Fruit fly (Drosophila melanogaster) whole organism, embryonic: ENCODE results near the gene RpS28a.

Experiments
- B-H1 ChIP-seq: fragments of 200-800 bp; sonication (Bioruptor generic); IDR thresholded peaks from 3 replicates; pipeline ENCODE4 v1.3.6; 2022; ENCODE audit warnings: missing biosample characterization, missing genetic modification characterization
- BtbVII ChIP-seq: fragments of 200-800 bp; sonication (Bioruptor generic); optimal IDR thresholded peaks from 3 replicates; lab custom pipeline; 2017; ENCODE audit warnings: missing biosample characterization, mild to moderate bottlenecking, missing genetic modification characterization
- CG10462 ChIP-seq: fragments of 200-800 bp; sonication (Bioruptor generic); optimal IDR thresholded peaks from 2 replicates; lab custom pipeline; 2016; ENCODE audit warnings: missing biosample characterization, missing genetic modification characterization
- CG11093 ChIP-seq: fragments of 200-800 bp; sonication (Bioruptor generic); IDR thresholded peaks from 3 replicates; pipeline ENCODE4 v1.3.6; 2022; ENCODE audit warnings: missing biosample characterization, missing genetic modification characterization
- CG13894 ChIP-seq: fragments of 200-800 bp; sonication (Bioruptor generic); optimal IDR thresholded peaks from 3 replicates; lab custom pipeline; 2018; ENCODE audit warnings: missing biosample characterization, mild to moderate bottlenecking, missing genetic modification characterization, moderate library complexity
- CG1603 ChIP-seq: fragments of 200-800 bp; sonication (Bioruptor generic); optimal IDR thresholded peaks from 2 replicates; lab custom pipeline; 2019; ENCODE audit warnings: missing biosample characterization, mild to moderate bottlenecking, missing genetic modification characterization, moderate library complexity
- CG17829 ChIP-seq: fragments of 200-800 bp; optimal IDR thresholded peaks from 2 replicates; lab custom pipeline; 2019; ENCODE audit warnings: missing biosample characterization, mild to moderate bottlenecking, missing genetic modification characterization, moderate library complexity
- CG2678 ChIP-seq: fragments of 200-800 bp; sonication (Bioruptor generic); optimal IDR thresholded peaks from 3 replicates; lab custom pipeline; 2019; ENCODE audit warnings: missing biosample characterization, mild to moderate bottlenecking, missing genetic modification characterization, moderate library complexity
- CG3281 ChIP-seq: fragments of 200-800 bp; sonication (Bioruptor generic); optimal IDR thresholded peaks from 3 replicates; lab custom pipeline; 2017; ENCODE audit warnings: missing biosample characterization, mild to moderate bottlenecking, missing genetic modification characterization
- CG3847 ChIP-seq: fragments of 200-800 bp; sonication (Bioruptor generic); IDR thresholded peaks from 2 replicates; pipeline ENCODE4 v1.3.6; 2022; ENCODE audit warnings: missing biosample characterization, missing genetic modification characterization
- CG43689 ChIP-seq: fragments of 200-800 bp; sonication (Bioruptor generic); IDR thresholded peaks from 2 replicates; pipeline ENCODE4 v1.3.6; 2022; ENCODE audit warnings: missing biosample characterization, missing genetic modification characterization
- CG4424 ChIP-seq: fragments of 200-800 bp; sonication (Bioruptor generic); optimal IDR thresholded peaks from 3 replicates; lab custom pipeline; 2016; ENCODE audit warnings: missing biosample characterization, missing genetic modification characterization
- CG5180 ChIP-seq: fragments of 200-800 bp; sonication (Bioruptor generic); optimal IDR thresholded peaks from 3 replicates; lab custom pipeline; 2017; ENCODE audit warnings: missing biosample characterization, missing genetic modification characterization, mild to moderate bottlenecking, moderate library complexity, missing genetic modification reagents
- CG6854 ChIP-seq: fragments of 200-800 bp; sonication (Bioruptor generic); optimal IDR thresholded peaks from 3 replicates; lab custom pipeline; 2017; ENCODE audit warnings: missing biosample characterization, mild to moderate bottlenecking, missing genetic modification characterization
- CG8281 ChIP-seq: fragments of 200-800 bp; sonication (Bioruptor generic); optimal IDR thresholded peaks from 2 replicates; lab custom pipeline; 2018; ENCODE audit warnings: missing biosample characterization, mild to moderate bottlenecking, missing genetic modification characterization, moderate library complexity
- CG8359 ChIP-seq: fragments of 200-800 bp; sonication (Bioruptor generic); optimal IDR thresholded peaks from 2 replicates; lab custom pipeline; 2017; ENCODE audit warnings: missing biosample characterization, mild to moderate bottlenecking, missing genetic modification characterization, borderline replicate concordance
- CG8478 ChIP-seq: fragments of >200 bp; optimal IDR thresholded peaks from 2 replicates; lab custom pipeline; 2018
- CG8765 ChIP-seq: fragments of 200-800 bp; sonication (Bioruptor generic); IDR thresholded peaks from 2 replicates; pipeline ENCODE4 v1.3.6; 2022; ENCODE audit warnings: missing biosample characterization, missing genetic modification characterization
- CG9876 ChIP-seq: fragments of 200-800 bp; sonication (Bioruptor generic); optimal IDR thresholded peaks from 2 replicates; lab custom pipeline; 2016; ENCODE audit warnings: missing biosample characterization, missing genetic modification characterization
- CkIIα-i1 ChIP-seq: fragments of 200-800 bp; sonication (Bioruptor generic); IDR thresholded peaks from 2 replicates; pipeline ENCODE4 v1.3.6; 2022; ENCODE audit warnings: missing biosample characterization, missing genetic modification characterization
- Dbx ChIP-seq: fragments of 200-800 bp; sonication (Bioruptor generic); IDR thresholded peaks from 3 replicates; pipeline ENCODE4 v1.3.6; 2022; ENCODE audit warnings: missing biosample characterization, missing genetic modification characterization
- Dek ChIP-seq: fragments of 200-800 bp; sonication (Bioruptor generic); optimal IDR thresholded peaks from 3 replicates; lab custom pipeline; 2019; ENCODE audit warnings: missing biosample characterization, mild to moderate bottlenecking, missing genetic modification characterization, moderate library complexity
- Dll ChIP-seq: fragments of 200-800 bp; sonication (Bioruptor generic); IDR thresholded peaks from 4 replicates; pipeline ENCODE4 v1.3.6; 2022; ENCODE audit warnings: missing biosample characterization, missing genetic modification characterization; ENCODE audit not compliant: partially characterized antibody
- Dref ChIP-seq: fragments of 200-800 bp; sonication (Bioruptor generic); IDR thresholded peaks from 2 replicates; pipeline ENCODE4 v1.3.6; 2022; ENCODE audit warnings: missing biosample characterization, missing genetic modification characterization
- HLHmδ ChIP-seq: fragments of 200-800 bp; sonication (Bioruptor generic); optimal IDR thresholded peaks from 2 replicates; lab custom pipeline; 2018; ENCODE audit warnings: missing biosample characterization, mild to moderate bottlenecking, missing genetic modification characterization, moderate library complexity
- Hsf ChIP-seq: fragments of 200-800 bp; sonication (Bioruptor generic); optimal IDR thresholded peaks from 3 replicates; lab custom pipeline; 2016; ENCODE audit warnings: missing biosample characterization, missing genetic modification characterization
- Mad ChIP-seq: fragments of 200-800 bp; sonication (Bioruptor generic); optimal IDR thresholded peaks from 2 replicates; lab custom pipeline; 2016; ENCODE audit warnings: missing biosample characterization, missing genetic modification characterization
- NC2β ChIP-seq: fragments of 200-800 bp; sonication (Bioruptor generic); optimal IDR thresholded peaks from 2 replicates; lab custom pipeline; 2016; ENCODE audit warnings: missing biosample characterization, missing genetic modification characterization
- Opbp ChIP-seq: fragments of 200-800 bp; sonication (Bioruptor generic); IDR thresholded peaks from 3 replicates; pipeline ENCODE4 v1.3.6; 2022; ENCODE audit warnings: missing biosample characterization, missing genetic modification characterization; ENCODE audit not compliant: partially characterized antibody
- Sin3A ChIP-seq: fragments of >200 bp; optimal IDR thresholded peaks from 2 replicates; lab custom pipeline; 2018
- ara ChIP-seq: fragments of 200-800 bp; sonication (Bioruptor generic); IDR thresholded peaks from 2 replicates; pipeline ENCODE4 v1.3.6; 2022; ENCODE audit warnings: missing biosample characterization, missing genetic modification characterization
- bab2 ChIP-seq: fragments of 200-800 bp; sonication (Bioruptor generic); optimal IDR thresholded peaks from 2 replicates; lab custom pipeline; 2016; ENCODE audit warnings: missing biosample characterization, missing genetic modification characterization
- croc ChIP-seq: fragments of 200-800 bp; sonication (Bioruptor generic); conservative IDR thresholded peaks from 3 replicates; pipeline ENCODE4 v1.3.6; 2022; ENCODE audit warnings: missing biosample characterization, missing genetic modification characterization
- emc ChIP-seq: fragments of 200-800 bp; sonication (Bioruptor generic); optimal IDR thresholded peaks from 2 replicates; lab custom pipeline; 2016; ENCODE audit warnings: missing biosample characterization, missing genetic modification characterization
- fd3F ChIP-seq: fragments of 200-800 bp; sonication (Bioruptor generic); optimal IDR thresholded peaks from 2 replicates; lab custom pipeline; 2018; ENCODE audit warnings: missing biosample characterization, mild to moderate bottlenecking, missing genetic modification characterization, moderate library complexity
- insv ChIP-seq, 2 experiments: fragments of 200-800 bp; sonication (Bioruptor generic); optimal IDR thresholded peaks; 3 replicates each; lab custom pipeline; 2016 to 2018; ENCODE audit warnings: missing biosample characterization in 2 of 2, missing genetic modification characterization in 2 of 2
- kah ChIP-seq: fragments of 200-800 bp; sonication (Bioruptor generic); optimal IDR thresholded peaks from 2 replicates; lab custom pipeline; 2018; ENCODE audit warnings: missing biosample characterization, mild to moderate bottlenecking, missing genetic modification characterization
- lilli ChIP-seq: fragments of 200-800 bp; sonication (Bioruptor generic); optimal IDR thresholded peaks from 3 replicates; lab custom pipeline; 2016; ENCODE audit warnings: missing biosample characterization, missing genetic modification characterization
- maf-S ChIP-seq: fragments of 200-800 bp; sonication (Bioruptor generic); optimal IDR thresholded peaks from 2 replicates; lab custom pipeline; 2016; ENCODE audit warnings: missing biosample characterization, missing genetic modification characterization
- nerfin-2 ChIP-seq: fragments of 200-800 bp; sonication (Bioruptor generic); IDR thresholded peaks from 2 replicates; pipeline ENCODE4 v1.3.6; 2022; ENCODE audit warnings: missing biosample characterization, missing genetic modification characterization; ENCODE audit not compliant: partially characterized antibody
- p53 ChIP-seq: fragments of 200-800 bp; sonication (Bioruptor generic); optimal IDR thresholded peaks from 2 replicates; lab custom pipeline; 2016; ENCODE audit warnings: missing biosample characterization, missing genetic modification characterization
- pho ChIP-seq: fragments of 200-800 bp; sonication (Bioruptor generic); optimal IDR thresholded peaks from 2 replicates; lab custom pipeline; 2016; ENCODE audit warnings: missing biosample characterization, missing genetic modification characterization
- pzg ChIP-seq: fragments of 200-800 bp; sonication (Bioruptor generic); optimal IDR thresholded peaks from 3 replicates; lab custom pipeline; 2018; ENCODE audit warnings: missing biosample characterization, mild to moderate bottlenecking, missing genetic modification characterization, moderate library complexity
- run ChIP-seq: fragments of 200-800 bp; sonication (Bioruptor generic); optimal IDR thresholded peaks from 3 replicates; lab custom pipeline; 2018; ENCODE audit warnings: missing biosample characterization, mild to moderate bottlenecking, missing genetic modification characterization
- sd ChIP-seq: fragments of 200-800 bp; sonication (Bioruptor generic); optimal IDR thresholded peaks from 3 replicates; lab custom pipeline; 2018; ENCODE audit warnings: missing biosample characterization, mild to moderate bottlenecking, missing genetic modification characterization, moderate library complexity
- sima ChIP-seq: fragments of 200-800 bp; sonication (Bioruptor generic); optimal IDR thresholded peaks from 2 replicates; lab custom pipeline; 2016; ENCODE audit warnings: missing biosample characterization, missing genetic modification characterization
- slou ChIP-seq: fragments of 200-800 bp; sonication (Bioruptor generic); optimal IDR thresholded peaks from 3 replicates; lab custom pipeline; 2016; ENCODE audit warnings: missing biosample characterization, missing genetic modification characterization
- ssp ChIP-seq: fragments of 200-800 bp; sonication (Bioruptor generic); IDR thresholded peaks from 2 replicates; pipeline ENCODE4 v1.3.6; 2022; ENCODE audit warnings: missing biosample characterization, missing genetic modification characterization
- twi ChIP-seq: fragments of 200-800 bp; optimal IDR thresholded peaks from 2 replicates; lab custom pipeline; 2019; ENCODE audit warnings: missing biosample characterization, mild to moderate bottlenecking, missing genetic modification characterization, moderate library complexity
- usp ChIP-seq: fragments of >200 bp; optimal IDR thresholded peaks from 2 replicates; lab custom pipeline; 2017; ENCODE audit warnings: missing biosample characterization, missing genetic modification characterization
- zen2 ChIP-seq: fragments of 200-800 bp; sonication (Bioruptor generic); IDR thresholded peaks from 3 replicates; pipeline ENCODE4 v1.3.6; 2022; ENCODE audit warnings: missing biosample characterization, missing genetic modification characterization; ENCODE audit not compliant: partially characterized antibody

RpS28a gene

dm6 chr3R:30022452-30023028 lies at the start of gene RpS28a, which contains the start of gene Axn (continued):
- TF ChIP-seq fd3F (GFP tag; lab: Kevin White, UChicago): no peak
- TF ChIP-seq CG5180 (GFP tag; lab: Kevin White, UChicago): peak; percentile 100
- no peak for TF ChIP-seq CG13894 (tag; lab: Kevin White, UChicago)
- TF ChIP-seq Dbx: no peak
- no peak for TF ChIP-seq CG10462
- no peak for TF ChIP-seq sima (GFP tag; lab: Kevin White, UChicago)
- no peak for TF ChIP-seq kah (GFP tag; lab: Kevin White, UChicago)
- TF ChIP-seq BtbVII (GFP tag; lab: Kevin White, UChicago): no peak
- TF ChIP-seq NC2β: no peak
- no peak for TF ChIP-seq ssp (GFP tag; lab: Robert Waterston, UW)
- no peak; the same call in 2 of the 3 replicates for TF ChIP-seq zen2 (GFP tag; lab: Robert Waterston, UW)
- peak; percentile 5 for TF ChIP-seq lilli (GFP tag; lab: Kevin White, UChicago)
- TF ChIP-seq Dref (GFP tag; lab: Robert Waterston, UW): peak; percentile 98
- TF ChIP-seq HLHmδ (GFP tag; lab: Kevin White, UChicago): peak; percentile 64
- 0 out of 2 replicates have a peak, but pooled peaks have one; percentile 7 for TF ChIP-seq nerfin-2 (GFP tag; lab: Robert Waterston, UW)
- no peak for TF ChIP-seq run (tag; lab: Kevin White, UChicago)
- TF ChIP-seq emc (GFP tag; lab: Kevin White, UChicago): no peak
- TF ChIP-seq sd (tag; lab: Kevin White, UChicago): no peak
- TF ChIP-seq Sin3A (lab: Kevin White, UChicago): peak; percentile 80
- no peak for TF ChIP-seq CG17829
- no peak for TF ChIP-seq CG6854 (GFP tag; lab: Kevin White, UChicago)
- no peak for TF ChIP-seq B-H1
- peak; percentile 76 for TF ChIP-seq CG3847 (GFP tag; lab: Robert Waterston, UW)
- TF ChIP-seq slou (GFP tag; lab: Kevin White, UChicago): no peak
- peak; percentile 39 for TF ChIP-seq p53 (GFP tag; lab: Kevin White, UChicago)
- no peak for TF ChIP-seq Hsf (GFP tag; lab: Kevin White, UChicago)
- TF ChIP-seq CG8281: no peak
- TF ChIP-seq maf-S (GFP tag; lab: Kevin White, UChicago): peak; percentile 26
- no peak for TF ChIP-seq CG1603 (tag; lab: Kevin White, UChicago)
- TF ChIP-seq CG4424 (GFP tag; lab: Kevin White, UChicago): no peak
- peak; percentile 18 for TF ChIP-seq bab2 (GFP tag; lab: Kevin White, UChicago)
- no peak for TF ChIP-seq CG43689 (GFP tag; lab: Robert Waterston, UW)
- TF ChIP-seq pho (GFP tag; lab: Kevin White, UChicago): no peak
- TF ChIP-seq CG8478 (lab: Kevin White, UChicago): peak; percentile 81
- TF ChIP-seq CG3281 (GFP tag; lab: Kevin White, UChicago): no peak
- TF ChIP-seq CG9876 (GFP tag; lab: Kevin White, UChicago): no peak
- TF ChIP-seq ara: no peak
- peak; percentile 1 for TF ChIP-seq Dek
- no peak for TF ChIP-seq croc (GFP tag; lab: Robert Waterston, UW)
- TF ChIP-seq CG8359 (GFP tag; lab: Kevin White, UChicago): no peak
- no peak for TF ChIP-seq twi
- no peak for TF ChIP-seq CG11093
- TF ChIP-seq CG8765 (GFP tag; lab: Robert Waterston, UW): no peak
- no peak for TF ChIP-seq usp (GFP tag; lab: Kevin White, UChicago)
- no peak for TF ChIP-seq CkIIα-i1 (GFP tag; lab: Robert Waterston, UW)
- TF ChIP-seq pzg (GFP tag; lab: Kevin White, UChicago): peak; percentile 98
- peak; percentile 56; the same call in 2 of the 3 replicates for TF ChIP-seq Opbp (GFP tag; lab: Robert Waterston, UW)
- no peak for TF ChIP-seq Mad (GFP tag; lab: Kevin White, UChicago)
- peak in 1 of 2 experiments; percentile 33 for TF ChIP-seq insv (GFP tag; optimal IDR thresholded peaks at IDR 0.05; lab: Kevin White, UChicago)
- no peak for TF ChIP-seq CG2678 (tag; lab: Kevin White, UChicago)
- peak; percentile 76; the same call in 3 of the 4 replicates for TF ChIP-seq Dll
